Worm (Caenorhabditis elegans) whole organism, mixed stage, embryonic: ENCODE data around the gene F48B9.1.

Source experiments
- M03D4.4 ChIP-seq: sonication (generic microtip); optimal IDR thresholded peaks from 2 replicates; lab custom pipeline; 2017; ENCODE audit warnings: mild to moderate bottlenecking, missing genetic modification characterization, missing compliant biosample characterization
- lin-13 ChIP-seq: fragments of 150-350 bp; optimal IDR thresholded peaks from 2 replicates; lab custom pipeline; 2014; ENCODE audit warnings: missing biosample characterization, missing genetic modification characterization
- nhr-237 ChIP-seq: fragments of 150-350 bp; optimal IDR thresholded peaks from 2 replicates; lab custom pipeline; 2014; ENCODE audit warnings: missing biosample characterization, missing genetic modification characterization

DNA sequence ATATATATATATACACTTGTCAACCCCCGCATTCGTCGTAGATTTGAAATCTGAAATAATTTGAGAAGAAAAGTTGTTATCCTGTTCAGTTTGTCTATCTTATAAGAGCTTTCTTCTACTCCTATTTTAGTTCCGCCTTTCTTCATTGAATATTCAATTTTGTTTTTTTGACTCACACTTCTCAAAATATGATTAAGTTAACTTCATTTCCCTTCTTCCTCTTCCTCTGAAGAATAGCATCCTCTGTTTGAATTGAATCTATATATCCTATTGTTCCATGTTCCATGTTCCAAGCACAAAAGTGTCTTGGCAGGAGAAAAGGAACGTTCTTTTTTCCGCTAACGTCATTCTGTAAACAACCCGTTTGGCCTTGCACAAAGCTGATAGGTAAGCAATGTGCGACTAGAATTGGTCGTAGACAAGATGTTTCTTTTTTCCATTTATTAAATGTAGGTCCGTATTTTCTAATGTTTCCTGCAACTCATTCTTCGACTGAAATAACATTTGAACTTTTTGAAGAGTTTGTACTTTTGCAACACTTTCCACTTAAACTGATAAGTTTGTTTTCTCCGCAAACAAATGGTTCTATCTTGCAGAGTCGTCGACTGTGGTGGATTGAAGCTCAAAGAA lies 11.4 kb downstream of the F48B9.1 start, which contains the start of gene gap-1:
- TF ChIP-seq M03D4.4 (tag; lab: Kevin White, UChicago) (no peak), nhr-237 (tag; lab: Kevin White, UChicago) (no peak), lin-13 (no peak)
